Fruit fly (Drosophila melanogaster) S2 (cell line): ENCODE results near the gene Taf8.

Experiments used
- CG8478 ChIP-seq: fragments of >200 bp; optimal IDR thresholded peaks from 2 replicates; lab custom pipeline; 2018
- CTCF ChIP-seq, 2 experiments: fragments of >200 bp; optimal IDR thresholded peaks; 2 replicates each; lab custom pipeline; 2018

DNA sequence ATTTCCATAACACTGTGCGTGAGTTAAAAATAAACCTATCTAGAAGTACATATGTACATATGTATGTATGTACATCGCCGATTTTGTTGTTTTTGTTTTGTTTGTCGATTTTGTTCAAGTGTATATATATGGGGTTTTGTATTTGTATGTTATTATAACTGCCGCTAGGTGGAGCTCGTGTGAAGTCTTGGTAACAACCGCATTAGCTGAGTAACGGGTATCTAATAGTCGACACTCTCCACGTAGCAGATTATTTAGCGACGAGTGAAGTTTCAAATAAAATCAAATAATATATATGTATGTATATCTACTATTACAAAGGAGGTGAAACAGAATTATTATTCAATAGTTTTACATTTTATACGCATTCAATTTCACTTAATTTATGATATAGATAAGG is 27.5 kb downstream of the Taf8 start:
- TF ChIP-seq CG8478 (lab: Kevin White, UChicago), result no peak
- peak; percentile 68 to 71 for TF ChIP-seq CTCF (optimal IDR thresholded peaks at IDR 0.05; lab: Kevin White, UChicago)
